Worm (Caenorhabditis elegans) whole organism, L4 larva: ENCODE data around the gene fbxa-80.

ENCODE experiments used
- F10B5.3 ChIP-seq: sonication (generic microtip); optimal IDR thresholded peaks from 2 replicates; lab custom pipeline; 2016; ENCODE audit warnings: mild to moderate bottlenecking, missing genetic modification characterization, missing compliant biosample characterization
- Y105C5A.15 ChIP-seq: fragments of 200-800 bp; sonication (Bioruptor generic); IDR thresholded peaks from 2 replicates; pipeline ENCODE4 v1.3.6; 2022; ENCODE audit warnings: missing genetic modification characterization, missing compliant biosample characterization
- Y75B8A.6 ChIP-seq: fragments of 200-800 bp; sonication (Bioruptor generic); IDR thresholded peaks from 2 replicates; pipeline ENCODE4 v1.3.6; 2022; ENCODE audit warnings: missing genetic modification reagents, missing genetic modification characterization, missing compliant biosample characterization
- aha-1 ChIP-seq: fragments of 150-350 bp; peaks from one replicate; lab custom pipeline; 2014; ENCODE audit warnings: missing biosample characterization, missing genetic modification characterization
- daf-12 ChIP-seq: fragments of 150-350 bp; optimal IDR thresholded peaks from 2 replicates; lab custom pipeline; 2014; ENCODE audit warnings: missing biosample characterization, missing genetic modification reagents, missing genetic modification characterization
- daf-16 ChIP-seq, 3 experiments: sonication (generic microtip); optimal IDR thresholded peaks; 2 replicates each; lab custom pipeline; 2016 to 2017; ENCODE audit warnings: missing genetic modification characterization in 3 of 3, missing genetic modification reagents in 3 of 3, mild to moderate bottlenecking in 2 of 3, missing compliant biosample characterization in 2 of 3, missing biosample characterization in 1 of 3, moderate library complexity in 1 of 3
- dmd-6 ChIP-seq: fragments of 200-800 bp; sonication (Bioruptor generic); IDR thresholded peaks from 2 replicates; pipeline ENCODE4 v1.3.6; 2022; ENCODE audit warnings: missing genetic modification reagents, missing genetic modification characterization, missing compliant biosample characterization
- duxl-1 ChIP-seq: sonication (generic microtip); optimal IDR thresholded peaks from 2 replicates; lab custom pipeline; 2016; ENCODE audit warnings: mild to moderate bottlenecking, missing genetic modification characterization, moderate library complexity, missing compliant biosample characterization; ENCODE audit not compliant: poor library complexity
- dve-1 ChIP-seq: sonication (generic microtip); optimal IDR thresholded peaks from 2 replicates; lab custom pipeline; 2017; ENCODE audit warnings: antibody characterized with exemption, mild to moderate bottlenecking, missing genetic modification characterization, missing compliant biosample characterization; ENCODE audit not compliant: insufficient read depth
- fos-1 ChIP-seq: fragments of 150-350 bp; optimal IDR thresholded peaks from 2 replicates; lab custom pipeline; 2014; ENCODE audit warnings: missing biosample characterization, missing genetic modification characterization
- hif-1 ChIP-seq, 2 experiments: sonication (generic microtip); optimal IDR thresholded peaks; 2 replicates each; lab custom pipeline; 2016 to 2017; ENCODE audit warnings: missing compliant biosample characterization in 2 of 2, missing genetic modification characterization in 2 of 2, missing genetic modification reagents in 2 of 2, missing genotype in 2 of 2, mild to moderate bottlenecking in 1 of 2
- hlh-11 ChIP-seq: fragments of 200-800 bp; sonication (Bioruptor generic); optimal IDR thresholded peaks from 2 replicates; lab custom pipeline; 2018; ENCODE audit warnings: mild to moderate bottlenecking, missing genetic modification characterization, missing compliant biosample characterization
- hlh-30 ChIP-seq: sonication (generic microtip); optimal IDR thresholded peaks from 2 replicates; lab custom pipeline; 2017; ENCODE audit warnings: antibody characterized with exemption, mild to moderate bottlenecking, missing genetic modification characterization, missing compliant biosample characterization; ENCODE audit not compliant: insufficient read depth
- lim-7 ChIP-seq: fragments of 200-800 bp; sonication (Bioruptor generic); IDR thresholded peaks from 2 replicates; pipeline ENCODE4 v1.3.6; 2022; ENCODE audit warnings: missing genetic modification characterization, missing compliant biosample characterization
- nhr-102 ChIP-seq: sonication (generic microtip); optimal IDR thresholded peaks from 2 replicates; lab custom pipeline; 2016; ENCODE audit warnings: mild to moderate bottlenecking, missing genetic modification characterization, moderate library complexity, missing compliant biosample characterization
- nhr-237 ChIP-seq: sonication (generic microtip); optimal IDR thresholded peaks from 2 replicates; lab custom pipeline; 2017; ENCODE audit warnings: missing biosample characterization, missing genetic modification characterization
- nhr-28 ChIP-seq: fragments of 150-350 bp; optimal IDR thresholded peaks from 2 replicates; lab custom pipeline; 2014; ENCODE audit warnings: missing biosample characterization, missing genetic modification characterization
- nhr-77 ChIP-seq: fragments of 150-350 bp; optimal IDR thresholded peaks from 2 replicates; lab custom pipeline; 2014; ENCODE audit warnings: missing biosample characterization, missing genetic modification characterization
- pqm-1 ChIP-seq: sonication (generic microtip); optimal IDR thresholded peaks from 2 replicates; lab custom pipeline; 2017; ENCODE audit warnings: missing biosample characterization, missing genetic modification characterization
- set-16 ChIP-seq: fragments of 200-800 bp; sonication (Bioruptor generic); IDR thresholded peaks from 2 replicates; pipeline ENCODE4 v1.3.6; 2022; ENCODE audit warnings: missing genetic modification reagents, missing genetic modification characterization, missing compliant biosample characterization
- tra-1 ChIP-seq: fragments of 200-800 bp; sonication (Bioruptor generic); IDR thresholded peaks from 2 replicates; pipeline ENCODE4 v1.3.6; 2022; ENCODE audit warnings: missing genetic modification reagents, missing genetic modification characterization, missing compliant biosample characterization
- unc-130 ChIP-seq: sonication (generic microtip); optimal IDR thresholded peaks from 2 replicates; lab custom pipeline; 2016; ENCODE audit warnings: missing genetic modification reagents, missing genetic modification characterization, missing compliant biosample characterization
- unc-62 ChIP-seq, 3 experiments: fragments of 150-350 bp in 1 of 3; sonication (generic microtip); optimal IDR thresholded peaks in 2 of 3; peaks in 1 of 3; 1 replicate in 1 of 3; 2 replicates in 2 of 3; lab custom pipeline; 2014 to 2017; ENCODE audit warnings: missing biosample characterization in 3 of 3, missing genetic modification characterization in 3 of 3, missing genetic modification reagents in 3 of 3, missing genotype in 1 of 3
- zfp-3 ChIP-seq: fragments of 200-800 bp; sonication (Bioruptor generic); conservative IDR thresholded peaks from 2 replicates; pipeline ENCODE4 v1.3.6; 2022; ENCODE audit warnings: missing genetic modification reagents, missing genetic modification characterization, missing compliant biosample characterization
- zip-2 ChIP-seq: fragments of 150-350 bp; optimal IDR thresholded peaks from 2 replicates; lab custom pipeline; 2014; ENCODE audit warnings: missing biosample characterization, missing genetic modification characterization
- ztf-11 ChIP-seq: fragments of 150-350 bp; optimal IDR thresholded peaks from 2 replicates; lab custom pipeline; 2014; ENCODE audit warnings: missing biosample characterization, missing genetic modification characterization
- ztf-7 ChIP-seq: fragments of 150-350 bp; optimal IDR thresholded peaks from 2 replicates; lab custom pipeline; 2014; ENCODE audit warnings: missing biosample characterization, missing genetic modification characterization

The fbxa-80 gene

DNA sequence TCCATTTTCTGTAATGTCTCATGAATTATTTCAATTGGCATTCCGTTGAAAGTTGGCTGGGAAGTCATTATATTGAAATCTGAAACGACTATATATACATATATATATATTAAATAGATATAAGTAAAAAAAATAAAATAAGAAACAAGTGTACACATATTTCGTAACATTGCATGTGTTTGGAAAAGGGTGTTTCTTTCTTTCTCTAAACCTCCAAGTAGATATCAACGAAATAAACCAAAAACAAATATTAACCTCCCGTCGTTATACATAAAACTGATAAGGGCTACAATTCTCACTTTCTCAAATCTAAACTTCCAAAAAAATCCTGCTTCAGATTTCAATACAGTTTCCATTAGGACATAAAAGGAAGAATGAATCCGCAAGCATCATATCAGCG lies 6.8 kb downstream of the fbxa-80 start, which contains the start of gene fbxa-79:
TSS of gene fbxa-79 (minus strand) at position 86 of the 400 bp plus-strand sequence.
- TF ChIP-seq unc-62 (GFP tag; optimal IDR thresholded peaks at IDR 0.05 in 1 of 2; lab: Kevin White, UChicago) (peak in 1 of 2 experiments; percentile 25), unc-62 (tag; optimal IDR thresholded peaks at IDR 0.05; lab: Kevin White, UChicago) (no peak), nhr-28 (tag; lab: Kevin White, UChicago) (peak; percentile 78), hif-1 (tag; optimal IDR thresholded peaks at IDR 0.05; lab: Kevin White, UChicago) (no peak), set-16 (GFP tag; lab: Robert Waterston, UW) (no peak), daf-16 (GFP tag; optimal IDR thresholded peaks at IDR 0.05; lab: Kevin White, UChicago) (no peak), daf-16 (tag; optimal IDR thresholded peaks at IDR 0.05; lab: Kevin White, UChicago) (peak; percentile 71), ztf-7 (tag; lab: Kevin White, UChicago) (peak; percentile 66), hlh-11 (tag; lab: Kevin White, UChicago) (peak; percentile 31), dmd-6 (GFP tag; lab: Robert Waterston, UW) (peak; percentile 22; the same call in 1 of the 2 replicates), zip-2 (tag; lab: Kevin White, UChicago) (peak; percentile 91), dve-1 (tag; lab: Kevin White, UChicago) (peak; percentile 38), pqm-1 (tag; lab: Kevin White, UChicago) (peak; percentile 86), aha-1 (tag; lab: Kevin White, UChicago) (peak; percentile 1), nhr-77 (tag; lab: Kevin White, UChicago) (no peak)

ce11 chrIII:1307333-1307732 lies 7.7 kb downstream of the fbxa-80 start:
- TF ChIP-seq unc-62 (GFP tag; optimal IDR thresholded peaks at IDR 0.05 in 1 of 2; lab: Kevin White, UChicago) (peak in 1 of 2 experiments; percentile 77), unc-62 (tag; optimal IDR thresholded peaks at IDR 0.05; lab: Kevin White, UChicago) (no peak), aha-1 (tag; lab: Kevin White, UChicago) (peak; percentile 23), nhr-237 (tag; lab: Kevin White, UChicago) (no peak), nhr-102 (no peak)

- TF ChIP-seq unc-62 (GFP tag; optimal IDR thresholded peaks at IDR 0.05 in 1 of 2; lab: Kevin White, UChicago) (peak in 1 of 2 experiments; percentile 16), unc-62 (tag; optimal IDR thresholded peaks at IDR 0.05; lab: Kevin White, UChicago) (no peak), fos-1 (tag; lab: Kevin White, UChicago) (no peak)
Measured at ce11 chrIII:1303414-1303813, 11.6 kb downstream of the fbxa-80 start, which contains the start of gene fbxa-75. Gene fbxa-75 (plus strand): TSS chrIII:1303714.

DNA sequence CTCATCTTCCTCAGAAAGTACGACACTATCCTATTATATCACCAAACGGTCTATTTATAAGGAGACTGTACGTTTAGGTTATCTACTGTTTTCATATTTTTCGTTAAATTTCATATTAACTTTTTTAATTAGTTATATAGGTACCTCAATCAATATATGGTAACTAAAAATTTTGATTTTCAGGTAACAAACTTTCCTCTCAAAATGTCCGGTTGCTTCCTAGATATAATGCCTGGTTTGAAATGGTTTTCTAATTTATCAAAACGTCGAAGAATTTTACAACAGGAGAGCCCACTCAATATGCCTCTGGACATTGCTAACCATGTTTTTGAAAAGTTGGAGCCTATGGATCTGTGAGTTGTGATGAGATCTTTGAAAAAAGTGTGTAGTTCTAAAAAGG lies 17.4 kb downstream of the fbxa-80 start, which contains the start of gene fbxa-28:
TSS of gene fbxa-28 (plus strand) at position 301 of the 400 bp plus-strand sequence.
- TF ChIP-seq Y75B8A.6 (GFP tag; lab: Robert Waterston, UW): no peak
- no peak for TF ChIP-seq tra-1

DNA sequence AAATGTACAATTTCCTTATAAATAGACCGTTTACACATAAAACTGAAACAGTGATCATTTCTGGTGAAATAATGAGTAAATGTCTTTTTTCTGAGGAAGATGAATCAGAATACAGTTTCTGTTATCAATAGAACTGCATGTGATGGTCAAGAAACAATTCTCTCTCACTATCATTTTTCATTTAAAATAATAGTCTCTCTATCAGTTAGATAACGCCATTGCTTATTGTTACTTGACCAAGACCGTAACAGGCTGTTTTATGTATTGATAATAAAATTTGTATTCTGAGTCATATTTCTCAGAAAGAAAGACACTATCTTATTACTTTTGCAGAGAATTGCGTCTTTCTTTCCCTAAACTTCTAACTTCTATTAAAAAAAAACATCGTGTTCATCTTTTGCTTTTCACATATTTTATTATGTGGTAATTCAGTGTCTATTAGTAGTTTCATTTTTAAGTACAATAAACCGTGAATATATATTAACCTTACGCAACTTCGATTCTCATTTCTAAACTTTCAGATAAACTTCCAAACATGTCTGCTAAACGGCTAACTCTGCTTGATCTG lies 19.8 kb downstream of the fbxa-80 start, which contains the start of gene fbxa-35:
TSS of gene fbxa-35 (plus strand) at position 518 of the 568 bp plus-strand sequence.
- no peak for TF ChIP-seq duxl-1
- peak in 1 of 2 experiments; percentile 85 for TF ChIP-seq unc-62 (GFP tag; optimal IDR thresholded peaks at IDR 0.05 in 1 of 2; lab: Kevin White, UChicago)
- no peak for TF ChIP-seq unc-62 (tag; optimal IDR thresholded peaks at IDR 0.05; lab: Kevin White, UChicago)
- peak; percentile 54 for TF ChIP-seq nhr-77 (tag; lab: Kevin White, UChicago)
- no peak for TF ChIP-seq nhr-102
- peak; percentile 65 for TF ChIP-seq nhr-28 (tag; lab: Kevin White, UChicago)
- TF ChIP-seq pqm-1 (tag; lab: Kevin White, UChicago): peak; percentile 79
- TF ChIP-seq daf-16 (GFP tag; optimal IDR thresholded peaks at IDR 0.05; lab: Kevin White, UChicago): no peak
- peak; percentile 45 for TF ChIP-seq daf-16 (tag; optimal IDR thresholded peaks at IDR 0.05; lab: Kevin White, UChicago)

DNA sequence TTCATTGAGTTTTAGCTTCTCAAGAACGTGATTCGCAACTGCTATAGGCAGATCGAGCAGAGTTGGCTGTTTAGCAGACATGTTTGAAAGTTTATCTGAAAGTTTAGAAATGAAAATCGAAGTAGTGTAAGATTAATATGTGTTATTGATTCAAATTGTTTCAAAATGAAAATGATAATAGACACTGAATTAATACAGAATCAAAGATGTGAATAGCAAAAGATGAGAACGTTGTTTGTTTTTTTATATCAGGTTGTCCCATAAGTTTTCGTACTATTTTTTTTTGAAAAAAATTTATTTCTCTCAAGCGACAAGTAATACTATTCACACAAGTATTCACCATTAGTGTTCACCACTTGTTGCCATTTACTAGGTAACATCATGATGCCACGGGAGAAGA lies 21.9 kb downstream of the fbxa-80 start, which contains the start of gene fbxa-36:
TSS of gene fbxa-36 (minus strand) at position 101 of the 400 bp plus-strand sequence.
- no peak for TF ChIP-seq zfp-3
- no peak for TF ChIP-seq ztf-11 (tag; lab: Kevin White, UChicago)
- TF ChIP-seq Y105C5A.15: no peak
- no peak for TF ChIP-seq Y75B8A.6 (GFP tag; lab: Robert Waterston, UW)
- no peak for TF ChIP-seq hlh-30 (tag; lab: Kevin White, UChicago)
- TF ChIP-seq duxl-1: no peak
- no peak for TF ChIP-seq F10B5.3 (tag; lab: Kevin White, UChicago)
- no peak for TF ChIP-seq lim-7 (GFP tag; lab: Robert Waterston, UW)
- TF ChIP-seq daf-12: no peak
- no peak for TF ChIP-seq unc-130 (GFP tag; lab: Kevin White, UChicago)
- no peak for TF ChIP-seq hlh-11 (tag; lab: Kevin White, UChicago)
